Fruit fly (Drosophila melanogaster) whole organism, pupa: Measurements from ENCODE around the gene CG1792.

Experiments
- CG10348 ChIP-seq: fragments of 200-800 bp; sonication (Bioruptor generic); IDR thresholded peaks from 2 replicates; pipeline ENCODE4 v1.3.6; 2022; ENCODE audit warnings: missing biosample characterization, missing genetic modification characterization
- CG12605 ChIP-seq: fragments of 200-800 bp; sonication (Bioruptor generic); IDR thresholded peaks from 2 replicates; pipeline ENCODE4 v1.3.6; 2022; ENCODE audit warnings: missing biosample characterization, missing genetic modification characterization
- CG13204 ChIP-seq: fragments of 200-800 bp; sonication (Bioruptor generic); optimal IDR thresholded peaks from 2 replicates; lab custom pipeline; 2018; ENCODE audit warnings: missing biosample characterization, mild to moderate bottlenecking, missing genetic modification characterization, moderate library complexity
- CG14655 ChIP-seq: fragments of 200-800 bp; sonication (Bioruptor generic); optimal IDR thresholded peaks from 3 replicates; lab custom pipeline; 2017; ENCODE audit warnings: mild to moderate bottlenecking, missing biosample characterization, missing genetic modification reagents, missing genetic modification characterization
- CG15710 ChIP-seq: fragments of 200-800 bp; sonication (Bioruptor generic); optimal IDR thresholded peaks from 2 replicates; lab custom pipeline; 2018; ENCODE audit warnings: missing biosample characterization, mild to moderate bottlenecking, missing genetic modification characterization, moderate library complexity
- CG17806 ChIP-seq: fragments of 200-800 bp; sonication (Bioruptor generic); optimal IDR thresholded peaks from 2 replicates; lab custom pipeline; 2018; ENCODE audit warnings: missing biosample characterization, mild to moderate bottlenecking, missing genetic modification characterization, moderate library complexity
- CG32121 ChIP-seq: fragments of 200-800 bp; sonication (Bioruptor generic); IDR thresholded peaks from 2 replicates; pipeline ENCODE4 v1.3.6; 2022; ENCODE audit warnings: missing biosample characterization, missing genetic modification characterization
- CG34367 ChIP-seq: fragments of 200-800 bp; sonication (Bioruptor generic); optimal IDR thresholded peaks from 2 replicates; lab custom pipeline; 2018; ENCODE audit warnings: missing biosample characterization, mild to moderate bottlenecking, missing genetic modification characterization
- CG4496 ChIP-seq: fragments of 200-800 bp; sonication (Bioruptor generic); IDR thresholded peaks from 3 replicates; pipeline ENCODE4 v1.3.6; 2022; ENCODE audit warnings: missing biosample characterization, missing genetic modification characterization
- CG8159 ChIP-seq: fragments of 200-800 bp; sonication (Bioruptor generic); optimal IDR thresholded peaks from 3 replicates; lab custom pipeline; 2018; ENCODE audit warnings: missing biosample characterization, mild to moderate bottlenecking, missing genetic modification characterization, moderate library complexity
- CG8301 ChIP-seq: fragments of 200-800 bp; sonication (Bioruptor generic); optimal IDR thresholded peaks from 2 replicates; lab custom pipeline; 2018; ENCODE audit warnings: missing biosample characterization, mild to moderate bottlenecking, missing genetic modification characterization
- CG9948 ChIP-seq: fragments of 200-800 bp; sonication (Bioruptor generic); optimal IDR thresholded peaks from 2 replicates; lab custom pipeline; 2018; ENCODE audit warnings: missing biosample characterization, mild to moderate bottlenecking, missing genetic modification characterization, moderate library complexity
- D1 ChIP-seq: fragments of 200-800 bp; sonication (Bioruptor generic); optimal IDR thresholded peaks from 2 replicates; lab custom pipeline; 2018; ENCODE audit warnings: missing biosample characterization, mild to moderate bottlenecking, missing genetic modification characterization, moderate library complexity
- EcR ChIP-seq: fragments of 200-800 bp; sonication (Bioruptor generic); optimal IDR thresholded peaks from 3 replicates; lab custom pipeline; 2019; ENCODE audit warnings: missing biosample characterization, missing genetic modification characterization, mild to moderate bottlenecking, moderate library complexity, missing genetic modification reagents
- Ets98B ChIP-seq: fragments of 200-800 bp; sonication (Bioruptor generic); IDR thresholded peaks from 2 replicates; pipeline ENCODE4 v1.3.6; 2022; ENCODE audit warnings: missing biosample characterization, missing genetic modification characterization
- Pif1A ChIP-seq: fragments of 200-800 bp; sonication (Bioruptor generic); optimal IDR thresholded peaks from 3 replicates; lab custom pipeline; 2016; ENCODE audit warnings: missing biosample characterization, missing genetic modification characterization
- Pif1B ChIP-seq: fragments of 200-800 bp; sonication (Bioruptor generic); optimal IDR thresholded peaks from 3 replicates; lab custom pipeline; 2016; ENCODE audit warnings: missing biosample characterization, missing genetic modification characterization
- Snoo ChIP-seq: fragments of 200-800 bp; sonication (Bioruptor generic); optimal IDR thresholded peaks from 3 replicates; lab custom pipeline; 2017; ENCODE audit warnings: missing biosample characterization, mild to moderate bottlenecking, missing genetic modification characterization, inconsistent platforms
- fd96Ca ChIP-seq: fragments of 200-800 bp; sonication (Bioruptor generic); IDR thresholded peaks from 3 replicates; pipeline ENCODE4 v1.3.6; 2022; ENCODE audit warnings: missing biosample characterization, missing genetic modification characterization
- gl ChIP-seq: fragments of 200-800 bp; sonication (Bioruptor generic); optimal IDR thresholded peaks from 2 replicates; lab custom pipeline; 2018; ENCODE audit warnings: missing biosample characterization, mild to moderate bottlenecking, missing genetic modification characterization
- rn ChIP-seq: fragments of 200-800 bp; sonication (Bioruptor generic); IDR thresholded peaks from 2 replicates; pipeline ENCODE4 v1.3.6; 2022; ENCODE audit warnings: missing biosample characterization, missing genetic modification characterization

The CG1792 gene

DNA sequence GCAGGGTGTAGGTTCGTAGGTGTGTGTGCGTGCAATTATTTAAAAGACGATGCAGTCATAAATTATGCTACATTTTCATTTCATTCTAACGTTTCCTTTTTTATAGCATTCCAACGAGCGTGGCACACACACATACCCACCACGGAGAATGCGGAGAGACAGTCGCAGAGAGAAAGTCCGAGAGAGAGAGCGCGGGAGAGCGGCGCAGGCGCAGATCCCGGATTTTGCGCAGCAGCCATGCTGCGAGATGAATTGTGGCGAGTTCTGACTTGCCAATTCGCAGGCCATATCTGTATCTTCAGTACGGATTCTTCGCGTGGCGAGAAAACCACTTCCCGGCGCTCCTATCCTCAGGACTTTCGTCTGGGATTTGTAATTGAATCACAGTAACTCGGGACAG, 5.7 kb downstream of the CG1792 start, which contains the start of gene kek6:
kek6 (plus strand) TSS at position 323 of the 400 bp plus-strand sequence.
- no peak for TF ChIP-seq Ets98B (GFP tag; lab: Robert Waterston, UW)
- no peak for TF ChIP-seq CG9948 (tag; lab: Kevin White, UChicago)
- no peak for TF ChIP-seq EcR (GFP tag; lab: Kevin White, UChicago)
- TF ChIP-seq CG14655: no peak

DNA sequence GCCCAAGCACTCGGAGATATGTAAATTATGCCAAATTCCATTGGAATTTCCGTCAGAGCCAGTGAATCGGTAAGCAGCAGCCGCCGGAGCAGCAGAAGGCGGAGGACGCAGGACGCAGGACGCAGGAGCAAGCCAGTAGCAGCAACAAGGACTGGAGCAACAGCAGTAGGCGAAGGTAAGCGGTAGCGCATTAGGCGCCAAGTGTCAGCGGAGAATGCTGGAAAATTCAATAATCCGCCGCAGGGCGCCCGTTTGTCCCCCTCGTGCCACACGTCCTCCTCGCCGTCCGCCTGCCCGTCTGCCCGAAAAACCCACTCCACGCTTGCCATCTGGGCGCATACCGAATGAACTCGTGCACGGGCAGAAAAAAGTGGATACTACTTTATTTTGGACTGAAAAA, 6.5 kb downstream of the CG1792 start:
- TF ChIP-seq Pif1A (GFP tag; lab: Kevin White, UChicago) (no peak), Snoo (no peak), Ets98B (GFP tag; lab: Robert Waterston, UW) (no peak), fd96Ca (no peak), CG34367 (no peak), CG10348 (no peak), gl (tag; lab: Kevin White, UChicago) (no peak), CG12605 (GFP tag; lab: Robert Waterston, UW) (no peak), rn (GFP tag; lab: Robert Waterston, UW) (no peak), CG9948 (tag; lab: Kevin White, UChicago) (no peak), CG13204 (GFP tag; lab: Kevin White, UChicago) (no peak), CG15710 (tag; lab: Kevin White, UChicago) (no peak), CG8159 (tag; lab: Kevin White, UChicago) (no peak), CG32121 (GFP tag; lab: Robert Waterston, UW) (no peak), Pif1B (GFP tag; lab: Kevin White, UChicago) (no peak), CG17806 (tag; lab: Kevin White, UChicago) (no peak), EcR (GFP tag; lab: Kevin White, UChicago) (no peak)

DNA sequence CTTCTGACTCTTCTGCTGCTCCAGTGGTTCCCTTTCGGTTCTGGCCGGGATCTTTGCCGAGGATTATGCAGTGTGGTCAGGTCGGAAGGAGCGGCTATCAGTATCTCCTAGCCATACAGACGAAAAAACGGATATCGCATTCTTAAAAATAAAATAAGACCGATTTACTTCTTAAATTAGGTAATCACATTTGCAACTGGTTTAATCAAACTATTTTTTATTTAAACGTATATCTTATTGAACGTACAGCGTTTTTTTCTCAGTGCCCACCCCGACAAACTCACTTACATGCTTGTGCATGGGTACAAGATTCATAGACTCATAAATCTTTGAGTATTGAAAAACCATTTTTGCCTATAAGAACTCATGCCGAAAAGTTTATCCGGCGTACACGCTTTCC, 10.1 kb downstream of the CG1792 start:
- TF ChIP-seq CG34367: no peak
- TF ChIP-seq D1: no peak
- TF ChIP-seq CG17806 (tag; lab: Kevin White, UChicago): no peak
- no peak for TF ChIP-seq gl (tag; lab: Kevin White, UChicago)
- TF ChIP-seq EcR (GFP tag; lab: Kevin White, UChicago): no peak

DNA sequence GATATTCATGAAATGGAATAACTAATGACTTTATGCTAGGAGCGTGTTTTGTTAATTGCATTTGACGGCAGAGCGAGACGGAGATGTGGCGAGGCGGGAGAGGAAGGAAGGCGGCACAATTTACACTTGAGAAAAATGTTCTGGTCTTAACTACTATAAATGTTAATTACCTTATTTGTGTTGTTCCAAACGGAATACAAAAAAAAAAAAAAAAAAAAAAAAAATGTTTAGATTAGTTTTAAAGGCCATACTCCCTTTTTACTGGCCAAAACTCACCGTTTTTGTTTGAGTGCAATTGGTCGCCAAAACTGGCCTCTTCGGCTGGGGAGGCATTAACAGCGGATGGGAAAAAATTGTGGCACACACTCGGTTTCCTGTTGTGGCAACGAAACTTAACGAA, 11.1 kb downstream of the CG1792 start:
- TF ChIP-seq Pif1A (GFP tag; lab: Kevin White, UChicago) (no peak), CG13204 (GFP tag; lab: Kevin White, UChicago) (no peak), CG15710 (tag; lab: Kevin White, UChicago) (no peak), CG12605 (GFP tag; lab: Robert Waterston, UW) (no peak), CG17806 (tag; lab: Kevin White, UChicago) (no peak), D1 (no peak), CG4496 (peak; percentile 25; the same call in 1 of the 3 replicates), EcR (GFP tag; lab: Kevin White, UChicago) (no peak), Ets98B (GFP tag; lab: Robert Waterston, UW) (peak; percentile 51), CG14655 (no peak), CG9948 (tag; lab: Kevin White, UChicago) (no peak), gl (tag; lab: Kevin White, UChicago) (no peak), Pif1B (GFP tag; lab: Kevin White, UChicago) (no peak), CG34367 (no peak), CG10348 (no peak), CG32121 (GFP tag; lab: Robert Waterston, UW) (0 out of 2 replicates have a peak, but pooled peaks have one; percentile 24), CG8159 (tag; lab: Kevin White, UChicago) (no peak), Snoo (no peak), fd96Ca (peak; percentile 57; the same call in 1 of the 3 replicates), rn (GFP tag; lab: Robert Waterston, UW) (no peak), CG8301 (peak; percentile 0)
- TF ChIP-seq, all 21 proteins: peak for 5

DNA sequence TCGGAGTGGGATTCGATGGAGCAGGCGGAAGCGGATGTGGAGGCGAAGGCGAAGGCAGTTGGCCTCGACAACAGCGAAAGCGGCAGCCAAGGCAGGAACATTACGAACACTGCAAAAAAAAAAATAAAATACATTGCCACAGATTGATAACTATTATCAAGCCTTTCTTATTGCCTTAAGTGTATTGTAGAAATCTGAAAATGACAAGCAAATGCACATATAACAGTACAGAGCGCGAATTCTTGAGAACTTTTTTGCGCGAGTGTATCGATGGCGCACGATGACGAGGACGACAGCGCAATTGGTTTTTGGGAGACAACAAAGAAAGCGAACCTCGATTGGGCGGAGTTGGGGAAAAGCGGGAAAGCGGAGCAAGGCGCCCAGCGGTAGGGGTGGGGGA, 14.3 kb downstream of the CG1792 start:
- TF ChIP-seq CG4496: 0 out of 3 replicates have a peak, but pooled peaks have one; percentile 31
- no peak for TF ChIP-seq CG8159 (tag; lab: Kevin White, UChicago)

DNA sequence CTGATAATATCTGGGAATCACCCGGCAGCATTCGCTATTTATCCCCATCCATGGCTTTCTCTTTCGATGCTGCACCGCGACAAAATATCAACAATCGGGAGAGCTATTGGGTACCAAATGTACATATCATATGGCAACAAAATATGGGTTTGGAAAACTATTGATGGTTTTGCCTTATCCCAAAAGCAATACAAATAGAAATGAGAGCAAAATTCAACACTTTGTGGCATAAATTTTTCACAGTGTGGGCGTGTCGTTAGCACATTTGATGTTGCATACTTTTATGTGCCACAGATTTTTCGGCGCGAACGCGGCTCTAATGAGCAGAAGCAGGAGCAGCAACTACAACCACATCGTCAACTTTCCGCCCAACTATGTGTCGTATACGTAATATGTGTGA, 16.2 kb downstream of the CG1792 start:
- TF ChIP-seq CG17806 (tag; lab: Kevin White, UChicago) (no peak), CG13204 (GFP tag; lab: Kevin White, UChicago) (no peak), Ets98B (GFP tag; lab: Robert Waterston, UW) (no peak), CG8159 (tag; lab: Kevin White, UChicago) (no peak), CG34367 (no peak), CG4496 (no peak), CG10348 (no peak), Snoo (no peak), rn (GFP tag; lab: Robert Waterston, UW) (no peak), Pif1A (GFP tag; lab: Kevin White, UChicago) (no peak), Pif1B (GFP tag; lab: Kevin White, UChicago) (no peak), CG14655 (no peak), CG8301 (no peak), CG9948 (tag; lab: Kevin White, UChicago) (no peak), D1 (no peak), CG15710 (tag; lab: Kevin White, UChicago) (no peak), CG12605 (GFP tag; lab: Robert Waterston, UW) (no peak)

DNA sequence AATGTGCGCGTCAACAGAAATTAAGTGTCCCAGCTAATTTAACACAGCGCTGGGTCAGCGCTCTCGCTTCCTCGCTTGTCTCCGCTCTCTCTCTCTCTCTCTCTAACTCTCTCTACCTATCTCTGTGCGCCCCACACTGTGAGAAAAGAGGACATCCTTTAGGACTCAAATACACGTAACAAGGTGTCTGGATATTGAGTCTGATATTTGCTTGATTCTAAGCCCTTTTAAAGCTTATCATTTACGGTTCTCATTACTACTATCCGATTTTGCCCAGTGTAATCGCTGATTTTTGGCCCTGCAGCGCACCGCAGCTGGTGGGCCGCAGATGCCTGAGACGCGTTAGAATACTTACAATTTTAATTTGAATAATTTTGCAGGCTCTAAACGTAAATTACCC, 20.4 kb downstream of the CG1792 start:
- TF ChIP-seq CG10348: no peak
- TF ChIP-seq CG8159 (tag; lab: Kevin White, UChicago): peak; percentile 18
- peak; percentile 48; the same call in 1 of the 3 replicates for TF ChIP-seq CG4496
- TF ChIP-seq CG15710 (tag; lab: Kevin White, UChicago): peak; percentile 8
